Fruit fly (Drosophila melanogaster) whole organism, prepupa: ENCODE results near the gene Frq1.

ENCODE experiments used
- CG11294 ChIP-seq: fragments of 200-800 bp; sonication (Bioruptor generic); IDR thresholded peaks from 2 replicates; pipeline ENCODE4 v1.3.6; 2022; ENCODE audit warnings: missing biosample characterization, missing genetic modification characterization
- CG15336 ChIP-seq: fragments of 200-800 bp; sonication (Bioruptor generic); IDR thresholded peaks from 2 replicates; pipeline ENCODE4 v1.3.6; 2022; ENCODE audit warnings: missing biosample characterization, missing genetic modification characterization
- CG3032 ChIP-seq: fragments of 200-800 bp; optimal IDR thresholded peaks from 2 replicates; lab custom pipeline; 2019; ENCODE audit warnings: missing biosample characterization, mild to moderate bottlenecking, missing genetic modification characterization, moderate library complexity
- CG32006 ChIP-seq: fragments of 200-800 bp; sonication (Bioruptor generic); optimal IDR thresholded peaks from 3 replicates; lab custom pipeline; 2017; ENCODE audit warnings: missing biosample characterization, mild to moderate bottlenecking, missing genetic modification characterization
- CG3919 ChIP-seq: fragments of 200-800 bp; sonication (Bioruptor generic); optimal IDR thresholded peaks from 3 replicates; lab custom pipeline; 2016; ENCODE audit warnings: missing biosample characterization, missing genetic modification characterization
- CG6854 ChIP-seq: fragments of 200-800 bp; sonication (Bioruptor generic); optimal IDR thresholded peaks from 2 replicates; lab custom pipeline; 2017; ENCODE audit warnings: missing biosample characterization, mild to moderate bottlenecking, missing genetic modification characterization
- CG8632 ChIP-seq: fragments of 200-800 bp; sonication (Bioruptor generic); optimal IDR thresholded peaks from 3 replicates; lab custom pipeline; 2016; ENCODE audit warnings: missing biosample characterization, missing genetic modification characterization
- Eip78C ChIP-seq: fragments of 200-800 bp; sonication (Bioruptor generic); peaks from one replicate; lab custom pipeline; 2016; ENCODE audit warnings: missing biosample characterization, missing genetic modification characterization
- Ets96B ChIP-seq: fragments of 200-800 bp; optimal IDR thresholded peaks from 2 replicates; lab custom pipeline; 2019; ENCODE audit warnings: missing biosample characterization, mild to moderate bottlenecking, missing genetic modification characterization, moderate library complexity
- Lpt ChIP-seq: fragments of 200-800 bp; sonication (Bioruptor generic); optimal IDR thresholded peaks from 3 replicates; lab custom pipeline; 2016; ENCODE audit warnings: missing biosample characterization, missing genetic modification characterization
- Sox102F ChIP-seq: fragments of 200-800 bp; sonication (Bioruptor generic); optimal IDR thresholded peaks from 2 replicates; lab custom pipeline; 2016; ENCODE audit warnings: missing biosample characterization, mild to moderate bottlenecking, missing genetic modification characterization
- fd59A ChIP-seq: fragments of 200-800 bp; sonication (Bioruptor generic); optimal IDR thresholded peaks from 2 replicates; lab custom pipeline; 2017; ENCODE audit warnings: missing biosample characterization, mild to moderate bottlenecking, missing genetic modification characterization, missing genetic modification reagents
- fd85E ChIP-seq: fragments of 200-800 bp; sonication (Bioruptor generic); optimal IDR thresholded peaks from 3 replicates; lab custom pipeline; 2016; ENCODE audit warnings: missing biosample characterization, missing genetic modification characterization
- net ChIP-seq: fragments of 200-800 bp; sonication (Bioruptor generic); optimal IDR thresholded peaks from 3 replicates; lab custom pipeline; 2016; ENCODE audit warnings: missing biosample characterization, missing genetic modification characterization
- pdm3 ChIP-seq: fragments of 200-800 bp; sonication (Bioruptor generic); optimal IDR thresholded peaks from 3 replicates; lab custom pipeline; 2016; ENCODE audit warnings: missing biosample characterization, missing genetic modification characterization
- salr ChIP-seq, 2 experiments: fragments of 200-800 bp; sonication (Bioruptor generic); optimal IDR thresholded peaks; 3 replicates each; lab custom pipeline; 2016 to 2018; ENCODE audit warnings: missing biosample characterization in 2 of 2, missing genetic modification characterization in 2 of 2, mild to moderate bottlenecking in 1 of 2
- ss ChIP-seq, 2 experiments: fragments of 200-800 bp; sonication (Bioruptor generic); optimal IDR thresholded peaks; 2 replicates in 1 of 2; 3 replicates in 1 of 2; lab custom pipeline; 2017 to 2018; ENCODE audit warnings: mild to moderate bottlenecking in 2 of 2, missing biosample characterization in 2 of 2, missing genetic modification characterization in 2 of 2, moderate library complexity in 1 of 2
- svp ChIP-seq: fragments of 200-800 bp; sonication (Bioruptor generic); peaks from one replicate; lab custom pipeline; 2016; ENCODE audit warnings: missing biosample characterization, missing genetic modification characterization

The Frq1 gene

dm6 chrX:18205044-18205443, 49.9 kb downstream of the Frq1 start, which contains the start of gene Hesr:
Hesr (minus strand) TSS chrX:18205144.
- TF ChIP-seq Sox102F (GFP tag; lab: Kevin White, UChicago) (no peak), CG15336 (GFP tag; lab: Robert Waterston, UW) (no peak)

dm6 chrX:18207533-18207932, 52.4 kb downstream of the Frq1 start:
- peak; percentile 9 for TF ChIP-seq CG3032 (tag; lab: Kevin White, UChicago)
- TF ChIP-seq CG8632 (GFP tag; lab: Kevin White, UChicago): no peak

dm6 chrX:18208079-18208865, 53.1 kb downstream of the Frq1 start:
- TF ChIP-seq ss (GFP tag; optimal IDR thresholded peaks at IDR 0.05; lab: Kevin White, UChicago) (peak in 1 of 2 experiments; percentile 6), Ets96B (tag; lab: Kevin White, UChicago) (no peak), Lpt (GFP tag; lab: Kevin White, UChicago) (no peak), CG32006 (peak; percentile 17), fd59A (no peak), CG3919 (GFP tag; lab: Kevin White, UChicago) (no peak), svp (GFP tag; lab: Kevin White, UChicago) (peak; percentile 37), CG11294 (no peak), net (GFP tag; lab: Kevin White, UChicago) (no peak), pdm3 (GFP tag; lab: Kevin White, UChicago) (no peak), Eip78C (GFP tag; lab: Kevin White, UChicago) (peak; percentile 57), salr (GFP tag; optimal IDR thresholded peaks at IDR 0.05; lab: Kevin White, UChicago) (peak in 1 of 2 experiments; percentile 4), CG3032 (tag; lab: Kevin White, UChicago) (peak; percentile 11)

DNA sequence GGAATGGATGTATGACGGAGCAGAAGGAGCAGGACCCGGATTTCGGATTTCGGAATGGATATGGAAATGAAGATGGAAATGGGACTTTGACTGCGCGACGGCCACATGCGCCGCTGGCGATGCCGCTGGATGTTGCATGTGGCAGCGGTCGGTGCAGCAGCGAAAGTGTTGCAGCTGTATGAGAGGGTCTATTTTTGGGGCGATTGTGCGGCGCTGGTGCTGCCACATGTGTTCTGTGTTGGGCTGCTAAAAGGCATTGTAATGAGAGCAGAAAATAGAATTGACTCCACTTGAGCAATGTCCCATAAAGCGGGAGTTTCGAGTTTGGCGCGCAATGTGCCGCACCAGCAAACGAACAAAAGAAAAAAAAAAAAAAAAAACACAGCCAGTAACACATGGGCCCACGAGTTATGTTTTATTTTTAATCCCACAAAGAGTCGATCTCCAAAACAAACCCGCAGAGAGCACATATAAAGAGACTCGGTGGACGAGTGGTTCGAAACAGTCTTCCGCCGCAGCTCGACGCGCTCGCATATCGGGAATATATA, 53.8 kb downstream of the Frq1 start, which contains the start of gene Him:
Gene Him (plus strand): TSS at position 498 of the 548 bp plus-strand sequence.
- no peak for TF ChIP-seq fd85E
- TF ChIP-seq net (GFP tag; lab: Kevin White, UChicago): peak; percentile 14
- no peak for TF ChIP-seq CG6854 (GFP tag; lab: Kevin White, UChicago)
- TF ChIP-seq svp (GFP tag; lab: Kevin White, UChicago): peak; percentile 29
